Fruit fly (Drosophila melanogaster): ENCODE data around the gene Phf5a.

dm6 chr2L:6457583-6457982 is 33.1 kb downstream of the Phf5a start:
- TF ChIP-seq CG8478 (optimal IDR thresholded peaks at IDR 0.05) (no peak), CTCF (optimal IDR thresholded peaks at IDR 0.05) (no peak)
